Fruit fly (Drosophila melanogaster) whole organism, embryonic: ENCODE measurements around the gene Aef1.

Experiments used
- Adf1 ChIP-seq: fragments of 200-800 bp; sonication (Bioruptor generic); IDR thresholded peaks from 2 replicates; pipeline ENCODE4 v1.3.6; 2022; ENCODE audit warnings: missing biosample characterization, missing genetic modification characterization
- Antp ChIP-seq: fragments of 200-800 bp; sonication (Bioruptor generic); optimal IDR thresholded peaks from 3 replicates; lab custom pipeline; 2016; ENCODE audit warnings: missing biosample characterization, missing genetic modification characterization
- BEAF-32 ChIP-seq: fragments of 200-800 bp; sonication (Bioruptor generic); optimal IDR thresholded peaks from 3 replicates; lab custom pipeline; 2017; ENCODE audit warnings: missing biosample characterization, missing genetic modification characterization, mild to moderate bottlenecking, moderate library complexity, missing genetic modification reagents
- CG10959 ChIP-seq: fragments of 200-800 bp; sonication (Bioruptor generic); IDR thresholded peaks from 2 replicates; pipeline ENCODE4 v1.3.6; 2022; ENCODE audit warnings: missing biosample characterization, missing genetic modification characterization
- CG11560 ChIP-seq: fragments of 200-800 bp; sonication (Bioruptor generic); IDR thresholded peaks from 3 replicates; pipeline ENCODE4 v1.3.6; 2022; ENCODE audit warnings: missing biosample characterization, missing genetic modification characterization
- CG11695 ChIP-seq: fragments of 200-800 bp; sonication (Bioruptor generic); IDR thresholded peaks from 3 replicates; pipeline ENCODE4 v1.3.6; 2022; ENCODE audit warnings: missing biosample characterization, missing genetic modification characterization
- CG12299 ChIP-seq: fragments of 200-800 bp; sonication (Bioruptor generic); optimal IDR thresholded peaks from 2 replicates; lab custom pipeline; 2018; ENCODE audit warnings: missing biosample characterization, mild to moderate bottlenecking, missing genetic modification characterization
- CG12391 ChIP-seq: fragments of 200-800 bp; sonication (Bioruptor generic); optimal IDR thresholded peaks from 3 replicates; lab custom pipeline; 2018; ENCODE audit warnings: missing biosample characterization, mild to moderate bottlenecking, missing genetic modification characterization, moderate library complexity
- CG12769 ChIP-seq: fragments of 200-800 bp; sonication (Bioruptor generic); optimal IDR thresholded peaks from 2 replicates; lab custom pipeline; 2019; ENCODE audit warnings: missing biosample characterization, mild to moderate bottlenecking, missing genetic modification characterization, moderate library complexity
- CG13123 ChIP-seq: fragments of 200-800 bp; sonication (Bioruptor generic); optimal IDR thresholded peaks from 2 replicates; lab custom pipeline; 2016; ENCODE audit warnings: missing biosample characterization, missing genetic modification characterization
- CG13296 ChIP-seq: fragments of 200-800 bp; sonication (Bioruptor generic); optimal IDR thresholded peaks from 3 replicates; lab custom pipeline; 2018; ENCODE audit warnings: missing biosample characterization, mild to moderate bottlenecking, missing genetic modification characterization
- CG13424 ChIP-seq: fragments of 200-800 bp; sonication (Bioruptor generic); optimal IDR thresholded peaks from 2 replicates; lab custom pipeline; 2019; ENCODE audit warnings: missing biosample characterization, mild to moderate bottlenecking, missing genetic modification characterization, moderate library complexity
- CG17328 ChIP-seq: fragments of 200-800 bp; sonication (Bioruptor generic); IDR thresholded peaks from 2 replicates; pipeline ENCODE4 v1.3.6; 2022; ENCODE audit warnings: missing biosample characterization, missing genetic modification characterization
- CG2116 ChIP-seq: fragments of 200-800 bp; sonication (Bioruptor generic); optimal IDR thresholded peaks from 3 replicates; lab custom pipeline; 2018; ENCODE audit warnings: missing biosample characterization, mild to moderate bottlenecking, missing genetic modification characterization
- CG2120 ChIP-seq: fragments of 200-800 bp; sonication (Bioruptor generic); optimal IDR thresholded peaks from 3 replicates; lab custom pipeline; 2016; ENCODE audit warnings: missing biosample characterization, missing genetic modification characterization
- CG2712 ChIP-seq: fragments of 200-800 bp; optimal IDR thresholded peaks from 3 replicates; lab custom pipeline; 2019; ENCODE audit warnings: missing biosample characterization, mild to moderate bottlenecking, missing genetic modification characterization, moderate library complexity
- CG30403 ChIP-seq: fragments of 200-800 bp; sonication (Bioruptor generic); optimal IDR thresholded peaks from 3 replicates; lab custom pipeline; 2016; ENCODE audit warnings: missing biosample characterization, missing genetic modification characterization
- CG3163 ChIP-seq: fragments of 200-800 bp; sonication (Bioruptor generic); optimal IDR thresholded peaks from 3 replicates; lab custom pipeline; 2016; ENCODE audit warnings: missing biosample characterization, missing genetic modification characterization
- CG33213 ChIP-seq: fragments of 200-800 bp; sonication (Bioruptor generic); optimal IDR thresholded peaks from 3 replicates; lab custom pipeline; 2016; ENCODE audit warnings: missing biosample characterization, missing genetic modification characterization
- CG4730 ChIP-seq: fragments of 200-800 bp; sonication (Bioruptor generic); IDR thresholded peaks from 2 replicates; pipeline ENCODE4 v1.3.6; 2022; ENCODE audit warnings: missing biosample characterization, missing genetic modification characterization
- CG6654 ChIP-seq: fragments of 200-800 bp; sonication (Bioruptor generic); optimal IDR thresholded peaks from 2 replicates; lab custom pipeline; 2017; ENCODE audit warnings: missing biosample characterization, mild to moderate bottlenecking, missing genetic modification characterization
- CG6791 ChIP-seq: fragments of 200-800 bp; sonication (Bioruptor generic); IDR thresholded peaks from 3 replicates; pipeline ENCODE4 v1.3.6; 2022; ENCODE audit warnings: missing biosample characterization, missing genetic modification characterization; ENCODE audit not compliant: partially characterized antibody
- CG8944 ChIP-seq: fragments of 200-800 bp; sonication (Bioruptor generic); optimal IDR thresholded peaks from 3 replicates; lab custom pipeline; 2016; ENCODE audit warnings: missing biosample characterization, missing genetic modification characterization
- CG9215 ChIP-seq: fragments of 200-800 bp; sonication (Bioruptor generic); IDR thresholded peaks from 2 replicates; pipeline ENCODE4 v1.3.6; 2022; ENCODE audit warnings: missing biosample characterization, missing genetic modification characterization
- CHES-1-like ChIP-seq: fragments of 200-800 bp; sonication (Bioruptor generic); optimal IDR thresholded peaks from 2 replicates; lab custom pipeline; 2016; ENCODE audit warnings: missing biosample characterization, missing genetic modification characterization
- Dfd ChIP-seq, 2 experiments: fragments of >200 bp; optimal IDR thresholded peaks; 2 replicates each; lab custom pipeline; 2017; ENCODE audit warnings: missing biosample characterization in 2 of 2, missing genetic modification characterization in 2 of 2
- Dp ChIP-seq: fragments of 200-800 bp; sonication (Bioruptor generic); optimal IDR thresholded peaks from 2 replicates; lab custom pipeline; 2018; ENCODE audit warnings: missing biosample characterization, mild to moderate bottlenecking, missing genetic modification characterization, moderate library complexity
- HHEX ChIP-seq: fragments of 200-800 bp; sonication (Bioruptor generic); optimal IDR thresholded peaks from 3 replicates; lab custom pipeline; 2017; ENCODE audit warnings: missing biosample characterization, mild to moderate bottlenecking, missing genetic modification characterization, missing genetic modification reagents
- Hmr ChIP-seq: fragments of 200-800 bp; sonication (Bioruptor generic); optimal IDR thresholded peaks from 3 replicates; lab custom pipeline; 2017; ENCODE audit warnings: mild to moderate bottlenecking, missing biosample characterization, missing genetic modification reagents, missing genetic modification characterization
- Hsf ChIP-seq: fragments of 200-800 bp; sonication (Bioruptor generic); optimal IDR thresholded peaks from 3 replicates; lab custom pipeline; 2016; ENCODE audit warnings: missing biosample characterization, missing genetic modification characterization
- Lim3 ChIP-seq: fragments of 200-800 bp; sonication (Bioruptor generic); IDR thresholded peaks from 2 replicates; pipeline ENCODE4 v1.3.6; 2022; ENCODE audit warnings: missing biosample characterization, missing genetic modification characterization
- Max ChIP-seq: fragments of 200-800 bp; sonication (Bioruptor generic); optimal IDR thresholded peaks from 2 replicates; lab custom pipeline; 2016; ENCODE audit warnings: missing biosample characterization, mild to moderate bottlenecking, missing genetic modification characterization
- NFAT ChIP-seq: fragments of 200-800 bp; sonication (Bioruptor generic); IDR thresholded peaks from 2 replicates; pipeline ENCODE4 v1.3.6; 2022; ENCODE audit warnings: missing biosample characterization, missing genetic modification characterization
- NfI ChIP-seq: fragments of 200-800 bp; sonication (Bioruptor generic); optimal IDR thresholded peaks from 3 replicates; lab custom pipeline; 2018; ENCODE audit warnings: missing biosample characterization, mild to moderate bottlenecking, missing genetic modification characterization, moderate library complexity
- Stat92E ChIP-seq, 3 experiments: fragments of >200 bp in 2 of 3; fragments of 200-800 bp in 1 of 3; sonication (Bioruptor generic) in 1 of 3; optimal IDR thresholded peaks; 2 replicates each; lab custom pipeline; 2017 to 2019; ENCODE audit warnings: missing biosample characterization in 3 of 3, missing genetic modification characterization in 3 of 3, mild to moderate bottlenecking in 1 of 3, moderate library complexity in 1 of 3
- Xrp1 ChIP-seq: fragments of 200-800 bp; sonication (Bioruptor generic); IDR thresholded peaks from 2 replicates; pipeline ENCODE4 v1.3.6; 2022; ENCODE audit warnings: missing biosample characterization, missing genetic modification characterization
- bab2 ChIP-seq: fragments of 200-800 bp; sonication (Bioruptor generic); optimal IDR thresholded peaks from 2 replicates; lab custom pipeline; 2016; ENCODE audit warnings: missing biosample characterization, missing genetic modification characterization
- bbx ChIP-seq: fragments of 200-800 bp; sonication (Bioruptor generic); IDR thresholded peaks from 2 replicates; pipeline ENCODE4 v1.3.6; 2022; ENCODE audit warnings: missing biosample characterization, missing genetic modification characterization; ENCODE audit not compliant: partially characterized antibody
- bowl ChIP-seq: fragments of 200-800 bp; sonication (Bioruptor generic); IDR thresholded peaks from 2 replicates; pipeline ENCODE4 v1.3.6; 2022; ENCODE audit warnings: missing biosample characterization, missing genetic modification characterization
- chif ChIP-seq, 2 experiments: fragments of 200-800 bp; sonication (Bioruptor generic); optimal IDR thresholded peaks; 3 replicates each; lab custom pipeline; 2016; ENCODE audit warnings: missing biosample characterization in 2 of 2, missing genetic modification characterization in 2 of 2
- chinmo ChIP-seq: fragments of 200-800 bp; sonication (Bioruptor generic); IDR thresholded peaks from 4 replicates; pipeline ENCODE4 v1.3.6; 2022; ENCODE audit warnings: missing biosample characterization, missing genetic modification characterization; ENCODE audit not compliant: partially characterized antibody
- eve ChIP-seq, 2 experiments: fragments of >200 bp; optimal IDR thresholded peaks; 2 replicates each; lab custom pipeline; 2017; ENCODE audit warnings: missing biosample characterization in 2 of 2, missing genetic modification characterization in 2 of 2
- ham ChIP-seq: fragments of 200-800 bp; sonication (Bioruptor generic); IDR thresholded peaks from 2 replicates; pipeline ENCODE4 v1.3.6; 2022; ENCODE audit warnings: missing biosample characterization, missing genetic modification characterization
- lola ChIP-seq, 3 experiments: fragments of >200 bp in 2 of 3; fragments of 200-800 bp in 1 of 3; sonication (Bioruptor generic) in 1 of 3; optimal IDR thresholded peaks; 2 replicates each; lab custom pipeline; 2017 to 2019; ENCODE audit warnings: missing biosample characterization in 3 of 3, missing genetic modification characterization in 3 of 3, mild to moderate bottlenecking in 1 of 3, moderate library complexity in 1 of 3
- luna ChIP-seq: fragments of 200-800 bp; sonication (Bioruptor generic); optimal IDR thresholded peaks from 2 replicates; lab custom pipeline; 2016; ENCODE audit warnings: missing biosample characterization, missing genetic modification characterization
- pho ChIP-seq: fragments of 200-800 bp; sonication (Bioruptor generic); optimal IDR thresholded peaks from 2 replicates; lab custom pipeline; 2016; ENCODE audit warnings: missing biosample characterization, missing genetic modification characterization
- psq ChIP-seq: fragments of 200-800 bp; sonication (Bioruptor generic); optimal IDR thresholded peaks from 2 replicates; lab custom pipeline; 2017; ENCODE audit warnings: missing biosample characterization, missing genetic modification characterization
- shn ChIP-seq: fragments of 200-800 bp; sonication (Bioruptor generic); optimal IDR thresholded peaks from 3 replicates; lab custom pipeline; 2016; ENCODE audit warnings: missing biosample characterization, missing genetic modification characterization
- tin ChIP-seq: fragments of 200-800 bp; sonication (Bioruptor generic); optimal IDR thresholded peaks from 3 replicates; lab custom pipeline; 2016; ENCODE audit warnings: missing biosample characterization, missing genetic modification characterization
- trh ChIP-seq: fragments of 200-800 bp; sonication (Bioruptor generic); optimal IDR thresholded peaks from 2 replicates; lab custom pipeline; 2016; ENCODE audit warnings: missing biosample characterization, missing genetic modification characterization
- wek ChIP-seq: fragments of 200-800 bp; sonication (Bioruptor generic); optimal IDR thresholded peaks from 3 replicates; lab custom pipeline; 2018; ENCODE audit warnings: missing biosample characterization, mild to moderate bottlenecking, missing genetic modification characterization, moderate library complexity

Gene Aef1

dm6 chr3L:21483837-21484236, 50.6 kb downstream of the Aef1 start (continued):
- TF ChIP-seq HHEX (GFP tag; lab: Kevin White, UChicago) (no peak), Adf1 (GFP tag; lab: Robert Waterston, UW) (0 out of 2 replicates have a peak, but pooled peaks have one; percentile 8), CG2120 (GFP tag; lab: Kevin White, UChicago) (peak; percentile 46), shn (GFP tag; lab: Kevin White, UChicago) (peak; percentile 15), CG4730 (no peak), Lim3 (no peak), CG11695 (GFP tag; lab: Robert Waterston, UW) (no peak), CG12299 (tag; lab: Kevin White, UChicago) (no peak), trh (GFP tag; lab: Kevin White, UChicago) (no peak), CG8944 (GFP tag; lab: Kevin White, UChicago) (peak; percentile 3), CG2712 (tag; lab: Kevin White, UChicago) (peak; percentile 47), CG9215 (GFP tag; lab: Robert Waterston, UW) (no peak), NfI (peak; percentile 18), NFAT (no peak), eve (GFP tag; optimal IDR thresholded peaks at IDR 0.05; lab: Kevin White, UChicago) (peak in 1 of 2 experiments; percentile 35), tin (GFP tag; lab: Kevin White, UChicago) (peak; percentile 31), wek (GFP tag; lab: Kevin White, UChicago) (no peak), bab2 (peak; percentile 17), CG33213 (GFP tag; lab: Kevin White, UChicago) (peak; percentile 77), Dfd (GFP tag; optimal IDR thresholded peaks at IDR 0.05; lab: Kevin White, UChicago) (no peak), bbx (GFP tag; lab: Robert Waterston, UW) (peak; percentile 8; the same call in 1 of the 2 replicates), bowl (GFP tag; lab: Robert Waterston, UW) (no peak), CG2116 (peak; percentile 68), CG3163 (GFP tag; lab: Kevin White, UChicago) (peak; percentile 87), CG6654 (GFP tag; lab: Kevin White, UChicago) (no peak), CG13123 (GFP tag; lab: Kevin White, UChicago) (peak; percentile 15), Dp (GFP tag; lab: Kevin White, UChicago) (peak; percentile 46), CG13424 (peak; percentile 38), CG30403 (peak; percentile 27), Max (GFP tag; lab: Kevin White, UChicago) (no peak), CG12391 (tag; lab: Kevin White, UChicago) (peak; percentile 16), Hsf (GFP tag; lab: Kevin White, UChicago) (peak; percentile 44), Antp (GFP tag; lab: Kevin White, UChicago) (no peak), CG13296 (GFP tag; lab: Kevin White, UChicago) (no peak), luna (GFP tag; lab: Kevin White, UChicago) (no peak), Xrp1 (0 out of 2 replicates have a peak, but pooled peaks have one; percentile 24), CG17328 (GFP tag; lab: Robert Waterston, UW) (no peak), ham (no peak), CG10959 (no peak), chif (GFP tag; optimal IDR thresholded peaks at IDR 0.05; lab: Kevin White, UChicago) (peak in 1 of 2 experiments; percentile 40), Hmr (GFP tag; lab: Kevin White, UChicago) (peak; percentile 84), lola (GFP tag; optimal IDR thresholded peaks at IDR 0.05; lab: Kevin White, UChicago) (peak in 1 of 3 experiments; percentile 6), BEAF-32 (GFP tag; lab: Kevin White, UChicago) (peak; percentile 26), Stat92E (GFP tag; optimal IDR thresholded peaks at IDR 0.05; lab: Kevin White, UChicago) (peak in 1 of 3 experiments; percentile 26), CG6791 (GFP tag; lab: Robert Waterston, UW) (no peak), psq (GFP tag; lab: Kevin White, UChicago) (no peak), CHES-1-like (GFP tag; lab: Kevin White, UChicago) (peak; percentile 43), CG12769 (tag; lab: Kevin White, UChicago) (no peak), pho (GFP tag; lab: Kevin White, UChicago) (peak; percentile 25), CG11560 (no peak; the same call in 2 of the 3 replicates), chinmo (GFP tag; lab: Robert Waterston, UW) (peak; percentile 47; the same call in 1 of the 4 replicates)
